Fruit fly (Drosophila melanogaster): ENCODE results near the gene CG7460.

CG7460 gene

dm6 chr3L:17757156-17758083 lies 17.1 kb downstream of the CG7460 start (continued):
- TF ChIP-seq CG11695 (GFP tag; IDR thresholded peaks at IDR 0.05) (peak; percentile 59; the same call in 2 of the 3 replicates), Mes4 (GFP tag; optimal IDR thresholded peaks at IDR 0.05) (peak; percentile 59), Drgx (GFP tag; IDR thresholded peaks at IDR 0.05) (peak; percentile 36; the same call in 1 of the 2 replicates), crol (GFP tag; IDR thresholded peaks at IDR 0.05) (peak; percentile 88), CG4282 (GFP tag; optimal IDR thresholded peaks at IDR 0.05) (peak; percentile 68), MBD-R2 (GFP tag; IDR thresholded peaks at IDR 0.05) (no peak), dati (GFP tag; IDR thresholded peaks at IDR 0.05) (0 out of 2 replicates have a peak, but pooled peaks have one; percentile 5), BEAF-32 (GFP tag; optimal IDR thresholded peaks at IDR 0.05) (no peak), E2f1 (GFP tag; IDR thresholded peaks at IDR 0.05) (peak; percentile 56), nerfin-2 (GFP tag; IDR thresholded peaks at IDR 0.05; ENCODE audit: partially characterized antibody) (no peak), CG7271 (tag; optimal IDR thresholded peaks at IDR 0.05) (no peak), tup (GFP tag; optimal IDR thresholded peaks at IDR 0.05) (no peak), Vsx1 (GFP tag; optimal IDR thresholded peaks at IDR 0.05) (peak; percentile 63), MTF-1 (GFP tag; optimal IDR thresholded peaks at IDR 0.05; ENCODE audit: borderline replicate concordance) (no peak), disco-r (GFP tag; optimal IDR thresholded peaks at IDR 0.05) (peak; percentile 38), zfh2 (GFP tag; optimal IDR thresholded peaks at IDR 0.05) (no peak), CG31365 (tag; optimal IDR thresholded peaks at IDR 0.05) (no peak), CG34422 (GFP tag; IDR thresholded peaks at IDR 0.05) (peak; percentile 72; the same call in 2 of the 3 replicates), ssp (GFP tag; IDR thresholded peaks at IDR 0.05) (peak; percentile 38; the same call in 1 of the 2 replicates), Sin3A (optimal IDR thresholded peaks at IDR 0.05) (no peak), sim (GFP tag; IDR thresholded peaks at IDR 0.05) (0 out of 2 replicates have a peak, but pooled peaks have one; percentile 50), peb (GFP tag; IDR thresholded peaks at IDR 0.05) (peak; percentile 69), sisA (GFP tag; IDR thresholded peaks at IDR 0.05) (peak; percentile 71; the same call in 1 of the 2 replicates), schlank (tag; optimal IDR thresholded peaks at IDR 0.05) (no peak), CG4730 (GFP tag; IDR thresholded peaks at IDR 0.05) (no peak), CG14965 (GFP tag; optimal IDR thresholded peaks at IDR 0.05; ENCODE audit: borderline replicate concordance) (no peak), CG10959 (GFP tag; IDR thresholded peaks at IDR 0.05) (peak; percentile 70), CG30403 (GFP tag; optimal IDR thresholded peaks at IDR 0.05) (peak; percentile 83), CG32772 (GFP tag; IDR thresholded peaks at IDR 0.05) (0 out of 2 replicates have a peak, but pooled peaks have one; percentile 45), Oli (tag; optimal IDR thresholded peaks at IDR 0.05) (peak; percentile 82), odd (GFP tag; optimal IDR thresholded peaks at IDR 0.05) (peak; percentile 71), Ada2b (GFP tag; IDR thresholded peaks at IDR 0.05) (peak; percentile 37; the same call in 1 of the 2 replicates), CG3407 (GFP tag; optimal IDR thresholded peaks at IDR 0.05) (peak; percentile 84), Bdp1 (GFP tag; optimal IDR thresholded peaks at IDR 0.05) (peak; percentile 25), Hey (tag; optimal IDR thresholded peaks at IDR 0.05) (peak; percentile 35), Fer2 (tag; optimal IDR thresholded peaks at IDR 0.05) (no peak), Xrp1 (GFP tag; IDR thresholded peaks at IDR 0.05) (peak; percentile 85), HmgD (GFP tag; optimal IDR thresholded peaks at IDR 0.05) (no peak), sob (GFP tag; IDR thresholded peaks at IDR 0.05) (no peak), onecut (GFP tag; IDR thresholded peaks at IDR 0.05) (peak; percentile 70), CG33213 (GFP tag; optimal IDR thresholded peaks at IDR 0.05) (peak; percentile 1), dysf (GFP tag; IDR thresholded peaks at IDR 0.05) (peak; percentile 69; the same call in 2 of the 3 replicates), CG12299 (tag; optimal IDR thresholded peaks at IDR 0.05) (peak; percentile 55), HLH4C (GFP tag; IDR thresholded peaks at IDR 0.05; ENCODE audit: partially characterized antibody) (no peak; the same call in 2 of the 3 replicates), D19B (GFP tag; optimal IDR thresholded peaks at IDR 0.05) (no peak), C15 (GFP tag; IDR thresholded peaks at IDR 0.05) (no peak), HLH54F (GFP tag; optimal IDR thresholded peaks at IDR 0.05) (peak; percentile 22), shn (GFP tag; optimal IDR thresholded peaks at IDR 0.05) (peak; percentile 45), mld (GFP tag; IDR thresholded peaks at IDR 0.05; ENCODE audit: partially characterized antibody) (no peak)

Data from whole organism, embryonic.